Worm (Caenorhabditis elegans): Measurements from ENCODE around the gene Y48C3A.20.

The Y48C3A.20 gene

DNA sequence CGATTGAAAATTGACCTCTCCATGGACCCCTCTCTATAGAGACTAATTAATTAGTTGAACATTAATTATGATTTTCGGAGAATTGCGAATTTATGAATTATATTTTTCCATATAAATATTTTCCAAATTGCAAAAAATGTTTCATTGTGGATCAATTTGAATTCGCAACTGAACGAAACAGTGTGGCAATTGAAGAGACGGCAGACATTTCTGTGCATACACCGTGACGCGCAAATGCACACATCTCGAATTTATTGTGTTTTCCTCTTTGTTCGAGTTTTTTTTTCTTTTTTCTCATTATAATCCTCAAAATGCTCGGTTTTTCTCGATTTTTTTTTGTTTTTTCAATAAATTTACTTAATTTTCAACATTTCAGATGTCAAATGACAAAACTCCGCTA, at the start of gene Y48C3A.20:
Gene Y48C3A.20 (plus strand): TSS at position 377 of the 400 bp plus-strand sequence.
- TF ChIP-seq F13C5.2 (tag; optimal IDR thresholded peaks at IDR 0.05) (peak; percentile 54), scrt-1 (GFP tag; IDR thresholded peaks at IDR 0.05) (no peak), flt-1 (GFP tag; IDR thresholded peaks at IDR 0.05) (no peak)

DNA sequence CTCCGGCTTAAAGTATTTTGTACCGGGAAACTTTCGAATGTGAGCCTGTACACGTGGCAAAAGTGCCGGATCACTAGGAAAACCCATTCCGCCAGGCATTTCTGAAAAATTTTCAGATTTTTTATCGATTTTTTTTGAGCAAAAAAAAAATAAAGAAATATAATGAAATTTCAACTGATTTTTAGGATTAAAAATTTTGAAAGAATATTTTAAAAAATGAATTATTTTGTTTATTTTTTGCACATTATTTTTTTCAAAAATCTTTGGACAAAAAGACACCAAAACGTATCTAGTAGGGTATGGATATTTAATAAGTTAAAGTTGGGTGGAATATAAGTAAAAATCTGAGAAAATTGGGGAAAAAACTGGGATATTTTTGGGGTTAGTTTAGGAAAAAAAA, 48.6 kb upstream of the Y48C3A.20 start, which contains the start of gene mac-1:
Gene mac-1 (minus strand): TSS at position 101 of the 400 bp plus-strand sequence.
- TF ChIP-seq pes-1 (GFP tag; IDR thresholded peaks at IDR 0.05) (no peak), ama-1 (optimal IDR thresholded peaks at IDR 0.05) (peak; percentile 29)

- TF ChIP-seq ets-7 (tag; optimal IDR thresholded peaks at IDR 0.05), result no peak
- TF ChIP-seq ama-1 (optimal IDR thresholded peaks at IDR 0.05), result peak; percentile 78
Observed at ce11 chrII:13321235-13321634, 48.2 kb upstream of the Y48C3A.20 start.

DNA sequence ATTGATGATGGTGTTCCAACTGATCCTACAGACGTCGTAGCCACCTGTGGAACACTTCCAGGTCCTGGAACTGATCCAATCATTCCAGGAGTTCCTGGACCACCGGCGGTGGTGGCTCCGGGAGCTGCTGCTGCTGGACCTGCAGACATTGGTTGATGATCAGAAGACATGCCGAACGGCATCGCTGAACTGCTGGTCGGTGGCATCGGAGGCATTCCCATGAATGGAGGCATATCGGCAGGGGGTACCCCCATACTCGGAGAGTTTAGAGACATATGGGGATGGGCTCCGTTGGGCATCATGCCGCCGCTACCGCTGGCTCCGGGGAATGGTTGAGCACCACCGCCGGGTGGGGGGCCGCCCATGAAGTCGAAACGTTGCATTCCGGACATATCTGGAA, 44.1 kb upstream of the Y48C3A.20 start:
- TF ChIP-seq F13C5.2 (tag; optimal IDR thresholded peaks at IDR 0.05) (no peak), ceh-13 (GFP tag; optimal IDR thresholded peaks at IDR 0.05) (no peak), ama-1 (optimal IDR thresholded peaks at IDR 0.05) (peak; percentile 24), aly-1 (tag; optimal IDR thresholded peaks at IDR 0.05) (peak; percentile 25)

DNA sequence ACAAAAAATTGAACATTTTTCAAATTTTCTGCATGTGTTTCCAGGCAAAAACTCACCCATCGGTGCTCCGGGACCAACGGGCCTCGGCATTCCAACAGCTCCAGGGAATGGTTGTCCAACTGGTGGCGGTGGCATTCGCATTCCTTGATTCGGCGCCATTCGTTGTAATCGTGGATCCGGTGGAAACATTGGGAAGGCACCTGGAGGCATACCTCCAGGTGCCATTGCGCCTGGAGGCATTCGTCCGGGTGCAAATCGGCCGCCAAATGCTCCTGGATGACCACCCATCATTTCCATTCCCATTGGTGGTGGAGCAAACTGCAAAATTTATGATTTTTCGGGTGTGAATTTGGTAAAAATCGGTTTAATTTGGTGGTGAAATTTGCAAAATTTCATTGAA, 42.9 kb upstream of the Y48C3A.20 start:
- TF ChIP-seq ceh-36 (tag; optimal IDR thresholded peaks at IDR 0.05) (no peak), ets-7 (tag; optimal IDR thresholded peaks at IDR 0.05) (no peak), scrt-1 (GFP tag; IDR thresholded peaks at IDR 0.05) (no peak), ama-1 (optimal IDR thresholded peaks at IDR 0.05) (no peak), tra-4 (tag; optimal IDR thresholded peaks at IDR 0.05) (no peak), tbx-11 (GFP tag; IDR thresholded peaks at IDR 0.05) (no peak), hnd-1 (tag; optimal IDR thresholded peaks at IDR 0.05) (no peak), tbx-37 (GFP tag; conservative IDR thresholded peaks at IDR 0.05) (no peak), pes-1 (GFP tag; IDR thresholded peaks at IDR 0.05) (no peak), flt-1 (GFP tag; IDR thresholded peaks at IDR 0.05) (no peak), sea-1 (GFP tag; conservative IDR thresholded peaks at IDR 0.05) (no peak)

DNA sequence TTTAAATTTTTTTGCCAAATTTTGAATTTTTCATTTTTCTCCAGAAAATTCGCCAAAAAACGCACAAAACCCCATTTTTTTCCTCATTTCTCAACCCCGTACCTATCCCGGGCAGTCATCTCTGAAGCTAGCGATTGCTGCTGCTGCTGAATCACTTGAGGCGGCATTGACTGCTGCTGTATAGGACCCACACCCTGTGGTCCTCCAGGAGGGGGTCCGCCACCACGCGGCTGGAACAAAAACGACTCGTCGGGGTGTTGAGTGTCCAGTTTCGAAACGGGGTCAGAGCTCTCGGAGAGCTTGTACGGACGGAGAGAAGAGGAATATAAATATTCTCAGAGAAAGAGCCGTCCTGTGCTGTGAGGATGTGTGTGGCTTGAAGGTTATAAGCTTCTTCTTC, 39.0 kb upstream of the Y48C3A.20 start, which contains the start of gene sam-10:
Gene sam-10 (minus strand): TSS at position 167 of the 400 bp plus-strand sequence.
- no peak for TF ChIP-seq flt-1 (GFP tag; IDR thresholded peaks at IDR 0.05)
- TF ChIP-seq ama-1 (optimal IDR thresholded peaks at IDR 0.05), result no peak
- no peak for TF ChIP-seq B0310.2 (tag; optimal IDR thresholded peaks at IDR 0.05)
- TF ChIP-seq hmg-4 (GFP tag; optimal IDR thresholded peaks at IDR 0.05), result no peak
- no peak for TF ChIP-seq tra-4 (tag; optimal IDR thresholded peaks at IDR 0.05)
- no peak for TF ChIP-seq pes-1 (GFP tag; IDR thresholded peaks at IDR 0.05)
- no peak for TF ChIP-seq hmbx-1 (tag; optimal IDR thresholded peaks at IDR 0.05)
- TF ChIP-seq F13C5.2 (tag; optimal IDR thresholded peaks at IDR 0.05), result no peak
- no peak for TF ChIP-seq tbx-11 (GFP tag; IDR thresholded peaks at IDR 0.05)
- no peak for TF ChIP-seq tbx-37 (GFP tag; conservative IDR thresholded peaks at IDR 0.05)
- TF ChIP-seq sea-1 (GFP tag; conservative IDR thresholded peaks at IDR 0.05), result no peak
- no peak for TF ChIP-seq ceh-13 (GFP tag; optimal IDR thresholded peaks at IDR 0.05)

- TF ChIP-seq hnd-1 (tag; optimal IDR thresholded peaks at IDR 0.05) (no peak), F13C5.2 (tag; optimal IDR thresholded peaks at IDR 0.05) (no peak), ama-1 (optimal IDR thresholded peaks at IDR 0.05) (no peak), tbx-37 (GFP tag; conservative IDR thresholded peaks at IDR 0.05) (no peak)
Observed at ce11 chrII:13333103-13333764, 36.2 kb upstream of the Y48C3A.20 start.

DNA sequence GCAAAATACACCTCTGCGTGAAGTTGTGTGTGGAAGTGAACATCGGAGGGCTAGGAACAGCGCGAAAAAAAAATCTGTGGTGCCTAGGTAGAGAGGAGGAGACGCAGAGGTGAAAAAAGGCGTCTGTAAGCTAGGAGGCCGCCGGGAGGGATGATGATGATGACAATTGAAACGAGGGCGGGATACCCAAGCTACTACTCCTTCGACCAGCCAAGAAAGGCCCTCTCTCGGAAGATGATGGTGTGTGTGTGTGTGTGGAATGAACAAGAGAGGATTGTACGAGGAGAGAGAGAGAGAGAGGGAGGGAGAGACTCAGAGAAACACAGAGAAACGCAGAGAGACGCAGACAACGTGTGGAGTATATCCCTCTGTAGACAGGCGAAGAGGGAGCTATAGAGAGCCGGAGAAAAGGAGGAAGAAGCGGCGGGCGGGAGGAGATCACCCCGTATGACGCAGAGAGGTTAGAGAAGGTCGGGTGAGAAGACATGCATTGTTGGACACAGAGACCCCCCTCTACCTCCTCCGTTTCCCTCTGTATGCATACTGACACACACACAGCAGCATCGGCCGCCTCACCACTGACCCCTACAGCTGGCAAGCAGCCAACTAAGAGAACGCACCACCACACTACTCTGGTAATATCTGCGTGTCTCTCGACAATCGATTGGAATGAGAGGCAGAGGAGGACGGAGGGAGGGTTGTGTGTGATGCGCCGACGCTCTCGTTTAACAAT, 34.3 kb upstream of the Y48C3A.20 start:
- peak; percentile 8 for TF ChIP-seq ets-7 (tag; optimal IDR thresholded peaks at IDR 0.05)
- TF ChIP-seq pes-1 (GFP tag; IDR thresholded peaks at IDR 0.05), result no peak
- peak; percentile 81 for TF ChIP-seq hmg-4 (GFP tag; optimal IDR thresholded peaks at IDR 0.05)
- peak; percentile 8 for TF ChIP-seq ceh-13 (GFP tag; optimal IDR thresholded peaks at IDR 0.05)
- TF ChIP-seq sea-1 (GFP tag; conservative IDR thresholded peaks at IDR 0.05), result no peak; the same call in 1 of the 2 replicates
- peak; percentile 71 for TF ChIP-seq B0310.2 (tag; optimal IDR thresholded peaks at IDR 0.05)
- TF ChIP-seq F13C5.2 (tag; optimal IDR thresholded peaks at IDR 0.05), result peak; percentile 45
- TF ChIP-seq tra-4 (tag; optimal IDR thresholded peaks at IDR 0.05), result no peak
- no peak for TF ChIP-seq ceh-36 (tag; optimal IDR thresholded peaks at IDR 0.05)
- no peak for TF ChIP-seq hnd-1 (tag; optimal IDR thresholded peaks at IDR 0.05)
- no peak for TF ChIP-seq ama-1 (optimal IDR thresholded peaks at IDR 0.05)
- no peak for TF ChIP-seq hmbx-1 (tag; optimal IDR thresholded peaks at IDR 0.05)
- no peak for TF ChIP-seq aly-1 (tag; optimal IDR thresholded peaks at IDR 0.05)
- no peak; the same call in 1 of the 2 replicates for TF ChIP-seq tbx-37 (GFP tag; conservative IDR thresholded peaks at IDR 0.05)
- TF ChIP-seq tbx-11 (GFP tag; IDR thresholded peaks at IDR 0.05), result peak; percentile 20; the same call in 1 of the 2 replicates
- no peak for TF ChIP-seq scrt-1 (GFP tag; IDR thresholded peaks at IDR 0.05)
- TF ChIP-seq flt-1 (GFP tag; IDR thresholded peaks at IDR 0.05), result peak; percentile 9; the same call in 1 of the 2 replicates
